Worm (Caenorhabditis elegans): Measurements from ENCODE around the gene dur-1.

DNA sequence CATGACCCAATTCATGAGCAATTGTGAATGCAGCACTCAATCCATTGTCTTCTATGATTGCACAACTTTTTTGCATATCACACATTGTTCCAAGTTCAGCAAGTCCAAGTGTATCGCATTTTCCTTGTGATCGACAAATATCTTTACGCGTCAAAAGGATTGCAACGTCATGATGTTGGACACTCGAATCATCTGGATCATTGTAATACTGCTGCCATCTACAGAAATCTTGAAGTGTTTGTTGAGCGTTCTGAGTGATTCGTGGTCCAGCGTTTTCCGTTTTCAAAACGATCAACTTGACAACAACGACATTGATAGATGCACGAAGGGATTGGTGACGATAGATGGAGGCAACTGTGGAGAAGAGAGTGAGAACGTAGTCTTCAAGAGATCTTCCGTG lies 15.2 kb upstream of the dur-1 start:
- TF ChIP-seq flt-1 (GFP tag; IDR thresholded peaks at IDR 0.05) (no peak), med-1 (GFP tag; optimal IDR thresholded peaks at IDR 0.05; ENCODE audit: insufficient read depth) (no peak), ztf-29 (GFP tag; IDR thresholded peaks at IDR 0.05) (no peak), klf-2 (GFP tag; conservative IDR thresholded peaks at IDR 0.05) (no peak), ref-1 (GFP tag; conservative IDR thresholded peaks at IDR 0.05) (no peak)

Data from whole organism, midembryonic.